Fruit fly (Drosophila melanogaster): ENCODE measurements around the gene FIG4.
A peak's percentile ranks its signal among the peaks of the same experiment; 100 is the strongest.

dm6 chr2L:4458119-4459056 lies 6.6 kb upstream of the FIG4 start, which contains the start of gene RpL27A:
- TF ChIP-seq dac (GFP tag; optimal IDR thresholded peaks at IDR 0.05) (peak; percentile 68), Eip93F (GFP tag; optimal IDR thresholded peaks at IDR 0.05) (no peak), Hr39 (GFP tag; optimal IDR thresholded peaks at IDR 0.05) (peak; percentile 49), CG15336 (GFP tag; IDR thresholded peaks at IDR 0.05) (peak; percentile 69)
